Worm (Caenorhabditis elegans): ENCODE data around the gene phyh-1.

ce11 chrIV:17210754-17211153, 48.5 kb downstream of the phyh-1 start:
- TF ChIP-seq nhr-76 (tag; optimal IDR thresholded peaks at IDR 0.05) (no peak), mep-1 (tag; optimal IDR thresholded peaks at IDR 0.05) (no peak), blmp-1 (tag; optimal IDR thresholded peaks at IDR 0.05) (no peak), snpc-4 (tag; optimal IDR thresholded peaks at IDR 0.05) (no peak)

Data from whole organism, mixed stage, embryonic.